Worm (Caenorhabditis elegans) whole organism, L4/young adult: ENCODE data around the gene adm-4.

Experiments used
- dao-5 ChIP-seq: sonication (generic microtip); optimal IDR thresholded peaks from 2 replicates; lab custom pipeline; 2016; ENCODE audit warnings: missing genotype, missing genetic modification characterization, moderate library complexity, missing compliant biosample characterization
- him-1 ChIP-seq: sonication (generic microtip); optimal IDR thresholded peaks from 2 replicates; lab custom pipeline; 2016; ENCODE audit warnings: missing genotype, missing genetic modification reagents, missing genetic modification characterization, missing compliant biosample characterization

DNA sequence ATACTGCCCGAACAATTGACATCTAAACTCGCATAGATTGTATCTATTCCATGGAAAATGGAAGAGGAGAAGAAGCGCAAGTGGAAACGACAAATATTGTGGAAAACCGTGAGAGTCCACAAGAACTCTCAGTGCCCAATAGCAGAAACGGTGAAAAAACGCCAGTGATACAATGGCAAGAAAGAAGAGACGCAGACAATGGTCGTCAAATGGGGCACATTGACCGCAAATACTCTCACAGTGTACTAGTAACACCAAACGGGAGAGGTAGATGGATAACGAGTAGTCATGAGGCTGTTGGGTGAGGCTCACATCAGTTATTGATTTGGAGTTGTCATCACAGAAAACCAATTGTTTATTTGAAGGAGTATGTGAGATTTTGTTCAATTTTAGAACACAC lies 15.7 kb downstream of the adm-4 start, which contains the start of gene ZK154.4:
- TF ChIP-seq him-1 (tag; lab: Kevin White, UChicago) (peak; percentile 17), dao-5 (tag; lab: Kevin White, UChicago) (no peak)
